Fruit fly (Drosophila melanogaster): Measurements from ENCODE around the gene Glt.

Gene Glt

dm6 chr2L:8692426-8693180 is 20.1 kb downstream of the Glt start (continued):
- peak; percentile 8 for TF ChIP-seq lz (GFP tag; optimal IDR thresholded peaks at IDR 0.05)
- TF ChIP-seq Sox15 (GFP tag; optimal IDR thresholded peaks at IDR 0.05) = no peak
- TF ChIP-seq Eip93F (GFP tag; optimal IDR thresholded peaks at IDR 0.05) = no peak
- peak; percentile 7 for TF ChIP-seq topi (GFP tag; optimal IDR thresholded peaks at IDR 0.05)
- peak; percentile 38 for TF ChIP-seq Smox (GFP tag; optimal IDR thresholded peaks at IDR 0.05)
- TF ChIP-seq CG7368 (GFP tag; optimal IDR thresholded peaks at IDR 0.05) = no peak
- peak; percentile 31 for TF ChIP-seq CG6854 (GFP tag; optimal IDR thresholded peaks at IDR 0.05)
- no peak for TF ChIP-seq Eip75B (GFP tag; optimal IDR thresholded peaks at IDR 0.05)
- no peak for TF ChIP-seq Hr38 (GFP tag; optimal IDR thresholded peaks at IDR 0.05)
- TF ChIP-seq CG6808 (GFP tag; optimal IDR thresholded peaks at IDR 0.05) = no peak
- TF ChIP-seq CG3032 (tag; optimal IDR thresholded peaks at IDR 0.05) = no peak
- TF ChIP-seq Ets21C (GFP tag; optimal IDR thresholded peaks at IDR 0.05) = no peak
- TF ChIP-seq vri (GFP tag; optimal IDR thresholded peaks at IDR 0.05) = peak; percentile 83
- TF ChIP-seq dsx (GFP tag; optimal IDR thresholded peaks at IDR 0.05; ENCODE audit: poor library complexity, severe bottlenecking) = no peak
- TF ChIP-seq CG6276 (GFP tag; optimal IDR thresholded peaks at IDR 0.05) = no peak
- TF ChIP-seq OdsH (GFP tag; optimal IDR thresholded peaks at IDR 0.05) = no peak
- no peak for TF ChIP-seq Gug (GFP tag; IDR thresholded peaks at IDR 0.05)

dm6 chr2L:8694250-8694704 is 21.8 kb downstream of the Glt start:
- peak; percentile 79 for TF ChIP-seq vri (GFP tag; optimal IDR thresholded peaks at IDR 0.05)
- no peak for TF ChIP-seq Blimp-1 (GFP tag; optimal IDR thresholded peaks at IDR 0.05)
- peak; percentile 70 for TF ChIP-seq Eip93F (GFP tag; optimal IDR thresholded peaks at IDR 0.05)
- no peak for TF ChIP-seq Gug (GFP tag; IDR thresholded peaks at IDR 0.05)
- no peak for TF ChIP-seq CG6792 (GFP tag; optimal IDR thresholded peaks at IDR 0.05)
- TF ChIP-seq fkh (GFP tag; optimal IDR thresholded peaks at IDR 0.05) = peak; percentile 35
- no peak for TF ChIP-seq CG3919 (GFP tag; optimal IDR thresholded peaks at IDR 0.05)
- TF ChIP-seq dac (GFP tag; optimal IDR thresholded peaks at IDR 0.05) = no peak
- TF ChIP-seq CG6808 (GFP tag; optimal IDR thresholded peaks at IDR 0.05) = no peak
- no peak for TF ChIP-seq spab (GFP tag; optimal IDR thresholded peaks at IDR 0.05)
- TF ChIP-seq CG3032 (tag; optimal IDR thresholded peaks at IDR 0.05) = no peak
- peak; percentile 78 for TF ChIP-seq svp (GFP tag)
- TF ChIP-seq CG9139 (GFP tag; optimal IDR thresholded peaks at IDR 0.05) = no peak
- no peak for TF ChIP-seq net (GFP tag; optimal IDR thresholded peaks at IDR 0.05)
- TF ChIP-seq CG11902 (GFP tag; optimal IDR thresholded peaks at IDR 0.05) = no peak
- TF ChIP-seq Lpt (GFP tag; optimal IDR thresholded peaks at IDR 0.05) = no peak
- TF ChIP-seq esn (GFP tag; optimal IDR thresholded peaks at IDR 0.05) = no peak
- peak; percentile 8; the same call in 1 of the 2 replicates for TF ChIP-seq CG15336 (GFP tag; IDR thresholded peaks at IDR 0.05)
- no peak for TF ChIP-seq CG11762 (GFP tag; optimal IDR thresholded peaks at IDR 0.05; ENCODE audit: insufficient read depth)
- TF ChIP-seq Hr38 (GFP tag; optimal IDR thresholded peaks at IDR 0.05) = no peak
- no peak for TF ChIP-seq CG4318 (GFP tag; optimal IDR thresholded peaks at IDR 0.05)
- no peak for TF ChIP-seq Hr39 (GFP tag; optimal IDR thresholded peaks at IDR 0.05)

DNA sequence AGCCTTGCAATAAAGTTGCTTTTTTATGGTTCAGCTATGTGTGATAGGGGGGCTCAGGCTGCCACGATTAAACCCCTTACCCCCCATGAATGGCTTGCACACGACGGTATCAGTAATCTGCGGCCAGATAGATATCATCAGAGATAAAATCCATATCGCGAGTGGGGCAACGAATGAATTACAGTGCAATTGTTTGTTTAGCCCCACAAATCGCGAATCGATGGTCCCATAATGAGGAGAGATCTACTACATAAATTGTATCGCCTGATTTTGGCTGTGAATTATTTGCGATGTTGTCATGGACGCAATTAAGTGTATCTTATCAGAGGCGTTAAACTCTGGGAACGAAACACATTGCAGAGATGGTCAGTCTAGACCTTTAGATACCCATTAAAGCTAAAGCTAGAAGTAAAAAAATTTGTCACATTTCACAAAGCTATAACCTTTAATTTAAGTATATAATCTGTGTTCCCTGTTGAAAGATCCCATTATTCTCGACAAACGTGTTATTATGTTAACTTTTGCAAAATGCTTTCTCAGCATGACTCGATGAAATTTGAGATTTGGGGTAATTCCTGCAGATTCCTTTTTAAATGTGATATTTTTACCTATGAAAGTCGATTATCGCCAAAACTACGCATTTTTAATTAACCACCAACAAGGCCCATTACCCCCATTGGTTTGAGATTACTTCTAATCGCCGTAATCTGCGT is 25.6 kb downstream of the Glt start:
- TF ChIP-seq CG6808 (GFP tag; optimal IDR thresholded peaks at IDR 0.05) (no peak), CG31627 (GFP tag; optimal IDR thresholded peaks at IDR 0.05) (no peak), Sox102F (GFP tag; optimal IDR thresholded peaks at IDR 0.05) (no peak), CG8632 (GFP tag; optimal IDR thresholded peaks at IDR 0.05) (no peak), cyc (GFP tag; optimal IDR thresholded peaks at IDR 0.05) (no peak), Eip93F (GFP tag; optimal IDR thresholded peaks at IDR 0.05) (no peak), dac (GFP tag; optimal IDR thresholded peaks at IDR 0.05) (no peak), acj6 (GFP tag; optimal IDR thresholded peaks at IDR 0.05) (no peak), achi (GFP tag; optimal IDR thresholded peaks at IDR 0.05) (no peak), fkh (GFP tag; optimal IDR thresholded peaks at IDR 0.05) (peak; percentile 28), CG32006 (GFP tag; optimal IDR thresholded peaks at IDR 0.05) (no peak), Eip78C (GFP tag) (no peak), OdsH (GFP tag; optimal IDR thresholded peaks at IDR 0.05) (no peak), salr (GFP tag; optimal IDR thresholded peaks at IDR 0.05) (no peak), svp (GFP tag) (peak; percentile 74), fd59A (GFP tag; optimal IDR thresholded peaks at IDR 0.05) (no peak), ss (GFP tag; optimal IDR thresholded peaks at IDR 0.05) (no peak), Gug (GFP tag; IDR thresholded peaks at IDR 0.05) (no peak), CG6854 (GFP tag; optimal IDR thresholded peaks at IDR 0.05) (no peak), pdm3 (GFP tag; optimal IDR thresholded peaks at IDR 0.05) (no peak), CG3032 (tag; optimal IDR thresholded peaks at IDR 0.05) (no peak), CG11762 (GFP tag; optimal IDR thresholded peaks at IDR 0.05; ENCODE audit: insufficient read depth) (no peak)

Measured in whole organism, prepupa.